Fruit fly (Drosophila melanogaster): ENCODE data around the gene CG6527.

- TF ChIP-seq usp (GFP tag; optimal IDR thresholded peaks at IDR 0.05) (no peak), psq (optimal IDR thresholded peaks at IDR 0.05) (no peak), pan (optimal IDR thresholded peaks at IDR 0.05) (no peak), Dll (optimal IDR thresholded peaks at IDR 0.05) (no peak)
Measured at dm6 chr3L:10536297-10536696, 22.6 kb downstream of the CG6527 start.

Data from whole organism.